Fruit fly (Drosophila melanogaster) whole organism, prepupa: ENCODE results near the gene CG42747.

Experiments
- Blimp-1 ChIP-seq: fragments of 200-800 bp; sonication (Bioruptor generic); optimal IDR thresholded peaks from 3 replicates; lab custom pipeline; 2017; ENCODE audit warnings: missing biosample characterization, missing genetic modification characterization, mild to moderate bottlenecking, moderate library complexity, missing genetic modification reagents
- CG10669 ChIP-seq: fragments of 200-800 bp; sonication (Bioruptor generic); optimal IDR thresholded peaks from 3 replicates; lab custom pipeline; 2018; ENCODE audit warnings: missing biosample characterization, mild to moderate bottlenecking, missing genetic modification characterization, moderate library complexity
- CG11762 ChIP-seq: fragments of 200-800 bp; sonication (Bioruptor generic); optimal IDR thresholded peaks from 3 replicates; lab custom pipeline; 2016; ENCODE audit warnings: missing biosample characterization, missing genetic modification characterization; ENCODE audit not compliant: insufficient read depth
- CG11902 ChIP-seq: fragments of 200-800 bp; sonication (Bioruptor generic); optimal IDR thresholded peaks from 3 replicates; lab custom pipeline; 2016; ENCODE audit warnings: missing biosample characterization, missing genetic modification characterization
- CG15336 ChIP-seq: fragments of 200-800 bp; sonication (Bioruptor generic); IDR thresholded peaks from 2 replicates; pipeline ENCODE4 v1.3.6; 2022; ENCODE audit warnings: missing biosample characterization, missing genetic modification characterization
- CG16779 ChIP-seq: fragments of 200-800 bp; sonication (Bioruptor generic); optimal IDR thresholded peaks from 3 replicates; lab custom pipeline; 2017; ENCODE audit warnings: missing biosample characterization, mild to moderate bottlenecking, missing genetic modification characterization
- CG31627 ChIP-seq: fragments of 200-800 bp; sonication (Bioruptor generic); optimal IDR thresholded peaks from 3 replicates; lab custom pipeline; 2016; ENCODE audit warnings: missing biosample characterization, missing genetic modification characterization
- CG32006 ChIP-seq: fragments of 200-800 bp; sonication (Bioruptor generic); optimal IDR thresholded peaks from 3 replicates; lab custom pipeline; 2017; ENCODE audit warnings: missing biosample characterization, mild to moderate bottlenecking, missing genetic modification characterization
- CG34406 ChIP-seq: fragments of 200-800 bp; sonication (Bioruptor generic); optimal IDR thresholded peaks from 3 replicates; lab custom pipeline; 2016; ENCODE audit warnings: missing biosample characterization, missing genetic modification characterization
- CG3919 ChIP-seq: fragments of 200-800 bp; sonication (Bioruptor generic); optimal IDR thresholded peaks from 3 replicates; lab custom pipeline; 2016; ENCODE audit warnings: missing biosample characterization, missing genetic modification characterization
- CG4318 ChIP-seq: fragments of 200-800 bp; sonication (Bioruptor generic); optimal IDR thresholded peaks from 3 replicates; lab custom pipeline; 2017; ENCODE audit warnings: missing biosample characterization, mild to moderate bottlenecking, missing genetic modification characterization
- CG6163 ChIP-seq: fragments of 200-800 bp; sonication (Bioruptor generic); IDR thresholded peaks from 3 replicates; pipeline ENCODE4 v1.3.6; 2022; ENCODE audit warnings: missing biosample characterization, missing genetic modification characterization
- CG6276 ChIP-seq: fragments of 200-800 bp; sonication (Bioruptor generic); optimal IDR thresholded peaks from 2 replicates; lab custom pipeline; 2017; ENCODE audit warnings: missing biosample characterization, mild to moderate bottlenecking, missing genetic modification characterization
- CG6854 ChIP-seq: fragments of 200-800 bp; sonication (Bioruptor generic); optimal IDR thresholded peaks from 2 replicates; lab custom pipeline; 2017; ENCODE audit warnings: missing biosample characterization, mild to moderate bottlenecking, missing genetic modification characterization
- CG7368 ChIP-seq: fragments of 200-800 bp; sonication (Bioruptor generic); optimal IDR thresholded peaks from 3 replicates; lab custom pipeline; 2016; ENCODE audit warnings: missing biosample characterization, missing genetic modification characterization
- CG8119 ChIP-seq: fragments of 200-800 bp; sonication (Bioruptor generic); IDR thresholded peaks from 3 replicates; pipeline ENCODE4 v1.3.6; 2022; ENCODE audit warnings: missing biosample characterization, missing genetic modification characterization
- CG8319 ChIP-seq: fragments of 200-800 bp; sonication (Bioruptor generic); optimal IDR thresholded peaks from 3 replicates; lab custom pipeline; 2016; ENCODE audit warnings: missing biosample characterization, missing genetic modification characterization
- CG8632 ChIP-seq: fragments of 200-800 bp; sonication (Bioruptor generic); optimal IDR thresholded peaks from 3 replicates; lab custom pipeline; 2016; ENCODE audit warnings: missing biosample characterization, missing genetic modification characterization
- Eip78C ChIP-seq: fragments of 200-800 bp; sonication (Bioruptor generic); peaks from one replicate; lab custom pipeline; 2016; ENCODE audit warnings: missing biosample characterization, missing genetic modification characterization
- Gug ChIP-seq: fragments of 200-800 bp; sonication (Bioruptor generic); IDR thresholded peaks from 2 replicates; pipeline ENCODE4 v1.3.6; 2022; ENCODE audit warnings: missing biosample characterization, missing genetic modification characterization
- Hr39 ChIP-seq: fragments of 200-800 bp; sonication (Bioruptor generic); optimal IDR thresholded peaks from 2 replicates; lab custom pipeline; 2016; ENCODE audit warnings: missing biosample characterization, missing genetic modification characterization
- Hr4 ChIP-seq: fragments of 200-800 bp; sonication (Bioruptor generic); optimal IDR thresholded peaks from 3 replicates; lab custom pipeline; 2016; ENCODE audit warnings: missing biosample characterization, missing genetic modification characterization
- Met ChIP-seq: fragments of 200-800 bp; sonication (Bioruptor generic); optimal IDR thresholded peaks from 3 replicates; lab custom pipeline; 2016; ENCODE audit warnings: missing biosample characterization, missing genetic modification characterization
- OdsH ChIP-seq: fragments of 200-800 bp; sonication (Bioruptor generic); optimal IDR thresholded peaks from 3 replicates; lab custom pipeline; 2016; ENCODE audit warnings: missing biosample characterization, missing genetic modification characterization
- Smox ChIP-seq: fragments of 200-800 bp; sonication (Bioruptor generic); optimal IDR thresholded peaks from 3 replicates; lab custom pipeline; 2016; ENCODE audit warnings: missing biosample characterization, missing genetic modification characterization
- Sox14 ChIP-seq: fragments of 200-800 bp; sonication (Bioruptor generic); optimal IDR thresholded peaks from 3 replicates; lab custom pipeline; 2016; ENCODE audit warnings: missing biosample characterization, missing genetic modification characterization
- Sox15 ChIP-seq: fragments of 200-800 bp; sonication (Bioruptor generic); optimal IDR thresholded peaks from 3 replicates; lab custom pipeline; 2016; ENCODE audit warnings: missing biosample characterization, missing genetic modification characterization
- achi ChIP-seq: fragments of 200-800 bp; sonication (Bioruptor generic); optimal IDR thresholded peaks from 3 replicates; lab custom pipeline; 2016; ENCODE audit warnings: missing biosample characterization, missing genetic modification characterization
- cyc ChIP-seq: fragments of 200-800 bp; sonication (Bioruptor generic); optimal IDR thresholded peaks from 3 replicates; lab custom pipeline; 2016; ENCODE audit warnings: missing biosample characterization, missing genetic modification characterization
- dac ChIP-seq: fragments of 200-800 bp; sonication (Bioruptor generic); optimal IDR thresholded peaks from 2 replicates; lab custom pipeline; 2017; ENCODE audit warnings: missing biosample characterization, mild to moderate bottlenecking, missing genetic modification characterization
- esn ChIP-seq: fragments of 200-800 bp; sonication (Bioruptor generic); optimal IDR thresholded peaks from 2 replicates; lab custom pipeline; 2016; ENCODE audit warnings: missing biosample characterization, mild to moderate bottlenecking, missing genetic modification characterization, moderate library complexity
- fd59A ChIP-seq: fragments of 200-800 bp; sonication (Bioruptor generic); optimal IDR thresholded peaks from 2 replicates; lab custom pipeline; 2017; ENCODE audit warnings: missing biosample characterization, mild to moderate bottlenecking, missing genetic modification characterization, missing genetic modification reagents
- fkh ChIP-seq: fragments of 200-800 bp; sonication (Bioruptor generic); optimal IDR thresholded peaks from 3 replicates; lab custom pipeline; 2017; ENCODE audit warnings: missing biosample characterization, mild to moderate bottlenecking, missing genetic modification characterization, moderate library complexity
- lz ChIP-seq: fragments of 200-800 bp; sonication (Bioruptor generic); optimal IDR thresholded peaks from 3 replicates; lab custom pipeline; 2016; ENCODE audit warnings: missing biosample characterization, missing genetic modification characterization
- net ChIP-seq: fragments of 200-800 bp; sonication (Bioruptor generic); optimal IDR thresholded peaks from 3 replicates; lab custom pipeline; 2016; ENCODE audit warnings: missing biosample characterization, missing genetic modification characterization
- pdm3 ChIP-seq: fragments of 200-800 bp; sonication (Bioruptor generic); optimal IDR thresholded peaks from 3 replicates; lab custom pipeline; 2016; ENCODE audit warnings: missing biosample characterization, missing genetic modification characterization
- salr ChIP-seq, 2 experiments: fragments of 200-800 bp; sonication (Bioruptor generic); optimal IDR thresholded peaks; 3 replicates each; lab custom pipeline; 2016 to 2018; ENCODE audit warnings: missing biosample characterization in 2 of 2, missing genetic modification characterization in 2 of 2, mild to moderate bottlenecking in 1 of 2
- spab ChIP-seq: fragments of 200-800 bp; sonication (Bioruptor generic); optimal IDR thresholded peaks from 2 replicates; lab custom pipeline; 2017; ENCODE audit warnings: missing biosample characterization, mild to moderate bottlenecking, missing genetic modification characterization, missing genetic modification reagents
- ss ChIP-seq, 2 experiments: fragments of 200-800 bp; sonication (Bioruptor generic); optimal IDR thresholded peaks; 2 replicates in 1 of 2; 3 replicates in 1 of 2; lab custom pipeline; 2017 to 2018; ENCODE audit warnings: mild to moderate bottlenecking in 2 of 2, missing biosample characterization in 2 of 2, missing genetic modification characterization in 2 of 2, moderate library complexity in 1 of 2
- svp ChIP-seq: fragments of 200-800 bp; sonication (Bioruptor generic); peaks from one replicate; lab custom pipeline; 2016; ENCODE audit warnings: missing biosample characterization, missing genetic modification characterization
- topi ChIP-seq: fragments of 200-800 bp; sonication (Bioruptor generic); optimal IDR thresholded peaks from 3 replicates; lab custom pipeline; 2016; ENCODE audit warnings: missing biosample characterization, missing genetic modification characterization

Gene CG42747

dm6 chr3L:6462199-6462598, 61.8 kb downstream of the CG42747 start (continued):
- peak; percentile 18 for TF ChIP-seq esn
- TF ChIP-seq lz (GFP tag; lab: Kevin White, UChicago): no peak
- TF ChIP-seq Sox14 (GFP tag; lab: Kevin White, UChicago): no peak
- TF ChIP-seq Gug: no peak
- peak; percentile 47 for TF ChIP-seq CG32006 (GFP tag; lab: Kevin White, UChicago)
- TF ChIP-seq CG3919 (GFP tag; lab: Kevin White, UChicago): no peak
- TF ChIP-seq CG31627 (GFP tag; lab: Kevin White, UChicago): no peak
- TF ChIP-seq spab (GFP tag; lab: Kevin White, UChicago): no peak
- no peak for TF ChIP-seq fkh (GFP tag; lab: Kevin White, UChicago)
- TF ChIP-seq CG15336 (GFP tag; lab: Robert Waterston, UW): peak; percentile 58
- no peak for TF ChIP-seq CG6276 (GFP tag; lab: Kevin White, UChicago)
- no peak for TF ChIP-seq CG16779 (tag; lab: Kevin White, UChicago)
- TF ChIP-seq Hr39 (GFP tag; lab: Kevin White, UChicago): no peak
- TF ChIP-seq cyc (GFP tag; lab: Kevin White, UChicago): no peak

- TF ChIP-seq cyc (GFP tag; lab: Kevin White, UChicago) (no peak), salr (GFP tag; optimal IDR thresholded peaks at IDR 0.05; lab: Kevin White, UChicago) (no peak), CG8119 (GFP tag; lab: Robert Waterston, UW) (0 out of 3 replicates have a peak, but pooled peaks have one; percentile 20), Eip78C (GFP tag; lab: Kevin White, UChicago) (peak; percentile 15), Blimp-1 (GFP tag; lab: Kevin White, UChicago) (no peak), fkh (GFP tag; lab: Kevin White, UChicago) (peak; percentile 84)
These were observed 67.4 kb downstream of the CG42747 start for dm6 chr3L:6467691-6468329.

- TF ChIP-seq Eip78C (GFP tag; lab: Kevin White, UChicago) (no peak), CG16779 (tag; lab: Kevin White, UChicago) (no peak), cyc (GFP tag; lab: Kevin White, UChicago) (no peak), CG15336 (GFP tag; lab: Robert Waterston, UW) (no peak), CG8119 (GFP tag; lab: Robert Waterston, UW) (no peak), Met (GFP tag; lab: Kevin White, UChicago) (no peak), OdsH (GFP tag; lab: Kevin White, UChicago) (no peak), fkh (GFP tag; lab: Kevin White, UChicago) (no peak), ss (GFP tag; optimal IDR thresholded peaks at IDR 0.05; lab: Kevin White, UChicago) (no peak), salr (GFP tag; optimal IDR thresholded peaks at IDR 0.05; lab: Kevin White, UChicago) (no peak), CG3919 (GFP tag; lab: Kevin White, UChicago) (no peak)
- TF ChIP-seq, all 60 proteins: peak for 0
These were observed 69.1 kb downstream of the CG42747 start for dm6 chr3L:6469508-6469907.

- TF ChIP-seq CG32006 (GFP tag; lab: Kevin White, UChicago) (no peak), CG11762 (no peak), CG11902 (peak; percentile 43), CG8632 (GFP tag; lab: Kevin White, UChicago) (peak; percentile 50), pdm3 (peak; percentile 45), OdsH (GFP tag; lab: Kevin White, UChicago) (peak; percentile 49), Met (GFP tag; lab: Kevin White, UChicago) (peak; percentile 77), CG34406 (GFP tag; lab: Kevin White, UChicago) (peak; percentile 71), ss (GFP tag; optimal IDR thresholded peaks at IDR 0.05; lab: Kevin White, UChicago) (no peak), lz (GFP tag; lab: Kevin White, UChicago) (peak; percentile 71), CG8119 (GFP tag; lab: Robert Waterston, UW) (no peak), esn (peak; percentile 83), dac (GFP tag; lab: Kevin White, UChicago) (no peak), Sox14 (GFP tag; lab: Kevin White, UChicago) (peak; percentile 43), CG7368 (GFP tag; lab: Kevin White, UChicago) (peak; percentile 12), Blimp-1 (GFP tag; lab: Kevin White, UChicago) (peak; percentile 2), fd59A (GFP tag; lab: Kevin White, UChicago) (no peak), CG4318 (GFP tag; lab: Kevin White, UChicago) (no peak), CG6276 (GFP tag; lab: Kevin White, UChicago) (no peak), CG6163 (GFP tag; lab: Robert Waterston, UW) (no peak), cyc (GFP tag; lab: Kevin White, UChicago) (peak; percentile 56), CG8319 (GFP tag; lab: Kevin White, UChicago) (peak; percentile 45), net (GFP tag; lab: Kevin White, UChicago) (peak; percentile 10), svp (GFP tag; lab: Kevin White, UChicago) (peak; percentile 66), Sox15 (GFP tag; lab: Kevin White, UChicago) (peak; percentile 63), achi (GFP tag; lab: Kevin White, UChicago) (peak; percentile 30), Smox (GFP tag; lab: Kevin White, UChicago) (peak; percentile 84), CG10669 (GFP tag; lab: Kevin White, UChicago) (no peak), CG6854 (GFP tag; lab: Kevin White, UChicago) (no peak), topi (GFP tag; lab: Kevin White, UChicago) (peak; percentile 62), Hr4 (GFP tag; lab: Kevin White, UChicago) (no peak)
These were observed 71.4 kb downstream of the CG42747 start for dm6 chr3L:6471820-6472219.
